Worm (Caenorhabditis elegans) whole organism, young adult: Measurements from ENCODE around the gene F56D6.23.

Source experiments
- D2030.7 ChIP-seq: fragments of 200-800 bp; sonication (Bioruptor generic); IDR thresholded peaks from 2 replicates; pipeline ENCODE4 v1.3.6; 2022; ENCODE audit warnings: missing genetic modification reagents, missing genetic modification characterization, missing compliant biosample characterization
- F22D6.2 ChIP-seq: sonication (generic microtip); optimal IDR thresholded peaks from 2 replicates; lab custom pipeline; 2016; ENCODE audit warnings: mild to moderate bottlenecking, missing genetic modification characterization, missing compliant biosample characterization
- Y53F4B.3 ChIP-seq: fragments of 200-800 bp; sonication (Bioruptor generic); IDR thresholded peaks from 2 replicates; pipeline ENCODE4 v1.3.6; 2022; ENCODE audit warnings: missing genetic modification reagents, missing genetic modification characterization, missing compliant biosample characterization
- ama-1 ChIP-seq, 3 experiments: fragments of 150-350 bp in 1 of 3; sonication (generic microtip) in 2 of 3; optimal IDR thresholded peaks; 2 replicates each; lab custom pipeline; 2014 to 2018; ENCODE audit warnings: missing biosample characterization in 2 of 3, missing genetic modification characterization in 2 of 3, missing genetic modification reagents in 2 of 3
- bed-2 ChIP-seq: fragments of 200-800 bp; sonication (Bioruptor generic); IDR thresholded peaks from 2 replicates; pipeline ENCODE4 v1.3.6; 2022; ENCODE audit warnings: missing genetic modification reagents, missing genetic modification characterization, missing compliant biosample characterization
- chd-7 ChIP-seq: sonication (generic microtip); optimal IDR thresholded peaks from 2 replicates; lab custom pipeline; 2016; ENCODE audit warnings: mild to moderate bottlenecking, missing genetic modification characterization, moderate library complexity, missing compliant biosample characterization
- hlh-26 ChIP-seq: fragments of 200-800 bp; sonication (Bioruptor generic); conservative IDR thresholded peaks from 2 replicates; pipeline ENCODE4 v1.3.6; 2022; ENCODE audit warnings: missing genetic modification reagents, missing genetic modification characterization, missing compliant biosample characterization
- hrde-1 ChIP-seq: sonication (generic microtip); optimal IDR thresholded peaks from 2 replicates; lab custom pipeline; 2016; ENCODE audit warnings: missing genetic modification characterization, mild to moderate bottlenecking, missing compliant biosample characterization, moderate library complexity, missing genotype, missing genetic modification reagents, borderline replicate concordance
- lag-1 ChIP-seq: fragments of 200-800 bp; sonication (Bioruptor generic); IDR thresholded peaks from 2 replicates; pipeline ENCODE4 v1.3.6; 2022; ENCODE audit warnings: missing genetic modification reagents, missing genetic modification characterization, missing compliant biosample characterization
- mcd-1 ChIP-seq: fragments of 200-800 bp; sonication (Bioruptor generic); IDR thresholded peaks from 2 replicates; pipeline ENCODE4 v1.3.6; 2022; ENCODE audit warnings: missing genetic modification reagents, missing genetic modification characterization, missing compliant biosample characterization
- snpc-4 ChIP-seq, 5 experiments: fragments of 150-350 bp in 1 of 5; sonication (generic microtip) in 4 of 5; optimal IDR thresholded peaks; 2 replicates each; lab custom pipeline; 2014 to 2018; ENCODE audit warnings: missing genetic modification characterization in 5 of 5, missing biosample characterization in 3 of 5, antibody characterized with exemption in 2 of 5, mild to moderate bottlenecking in 2 of 5, missing compliant biosample characterization in 2 of 5, missing genotype in 2 of 5, moderate library complexity in 2 of 5, missing genetic modification reagents in 1 of 5
- ztf-6 ChIP-seq: fragments of 200-800 bp; sonication (Bioruptor generic); IDR thresholded peaks from 2 replicates; pipeline ENCODE4 v1.3.6; 2022; ENCODE audit warnings: missing genetic modification reagents, missing genetic modification characterization, missing compliant biosample characterization

DNA sequence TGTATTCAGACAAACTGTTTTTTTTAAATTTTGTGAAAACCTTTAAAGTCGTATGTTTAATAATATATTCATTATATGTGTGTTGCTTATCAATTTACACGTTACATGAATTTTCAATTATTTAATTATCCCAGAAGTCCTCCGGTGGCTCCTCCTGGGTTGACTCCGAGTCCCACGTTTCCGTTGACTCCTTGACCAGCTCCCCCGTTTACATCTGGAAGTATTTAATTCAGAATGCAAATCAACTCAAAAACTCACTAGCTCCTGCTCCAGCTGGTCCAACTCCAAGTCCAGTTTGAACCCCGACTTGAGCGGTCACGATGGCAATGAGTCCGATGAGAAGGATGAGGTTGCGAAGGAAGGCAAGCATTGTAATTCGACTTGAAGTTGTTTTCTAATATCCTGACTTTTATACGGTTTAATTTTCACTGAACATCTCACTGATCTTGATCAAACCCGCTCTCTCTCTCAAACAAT lies 24.2 kb upstream of the F56D6.23 start, which contains the start of gene F56D6.8:
- no peak for TF ChIP-seq Y53F4B.3
- no peak for TF ChIP-seq ztf-6 (GFP tag; lab: Robert Waterston, UW)
- TF ChIP-seq hrde-1 = no peak
- no peak for TF ChIP-seq ama-1 (optimal IDR thresholded peaks at IDR 0.05; lab: Kevin White, UChicago)
- TF ChIP-seq ama-1 (GFP tag; optimal IDR thresholded peaks at IDR 0.05; lab: Kevin White, UChicago) = no peak
- no peak for TF ChIP-seq snpc-4 (GFP tag; optimal IDR thresholded peaks at IDR 0.05; lab: Kevin White, UChicago)
- TF ChIP-seq snpc-4 (tag; optimal IDR thresholded peaks at IDR 0.05; lab: Kevin White, UChicago) = no peak
- no peak for TF ChIP-seq chd-7 (tag; lab: Kevin White, UChicago)
- no peak for TF ChIP-seq mcd-1 (GFP tag; lab: Robert Waterston, UW)
- no peak for TF ChIP-seq hlh-26 (GFP tag; lab: Robert Waterston, UW)
- no peak for TF ChIP-seq lag-1
- TF ChIP-seq bed-2 (GFP tag; lab: Robert Waterston, UW) = no peak
- no peak for TF ChIP-seq F22D6.2 (tag; lab: Kevin White, UChicago)
- no peak for TF ChIP-seq D2030.7 (GFP tag; lab: Robert Waterston, UW)
